Fruit fly (Drosophila melanogaster): ENCODE measurements around the gene rempA.

DNA sequence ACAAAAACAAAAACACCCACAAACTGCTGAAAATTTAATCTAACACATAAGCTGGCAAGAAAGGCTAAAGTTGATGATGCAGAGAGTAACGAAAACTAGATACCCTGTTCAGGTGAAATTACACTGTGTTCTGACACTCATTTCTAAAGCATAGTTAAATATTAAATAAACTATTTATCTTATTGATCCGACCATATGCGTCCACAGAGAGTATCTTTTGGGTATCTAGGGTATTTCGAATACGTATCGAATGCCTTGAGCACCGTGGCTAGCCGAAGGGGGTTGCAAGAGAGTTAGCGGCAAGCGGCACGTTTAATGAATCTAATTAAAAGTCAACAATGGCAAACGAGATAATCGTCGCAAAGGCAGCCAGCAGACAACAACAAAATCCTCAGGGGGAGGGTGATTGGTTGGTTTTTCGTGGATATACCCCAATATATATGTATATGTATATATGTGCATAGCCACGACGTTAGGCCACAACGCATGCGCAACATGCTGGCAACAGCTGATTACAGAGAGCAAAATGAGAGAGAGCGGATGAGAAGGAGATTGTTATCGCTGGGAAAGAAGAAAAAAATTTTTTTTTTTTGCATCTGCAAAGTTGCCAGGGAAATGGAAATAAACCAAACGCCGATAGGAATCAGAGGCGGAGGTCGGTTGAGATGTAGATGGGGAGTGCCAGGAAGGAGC lies 38.0 kb downstream of the rempA start:
- TF ChIP-seq CG8478 (optimal IDR thresholded peaks at IDR 0.05) = no peak
- TF ChIP-seq CTCF (optimal IDR thresholded peaks at IDR 0.05) = no peak
